Worm (Caenorhabditis elegans) whole organism, L2 larva: ENCODE data around the gene C31B8.16.

ENCODE experiments used
- aly-2 ChIP-seq: fragments of 150-350 bp; optimal IDR thresholded peaks from 2 replicates; lab custom pipeline; 2014; ENCODE audit warnings: missing biosample characterization, missing genetic modification characterization
- ama-1 ChIP-seq: fragments of 150-350 bp; optimal IDR thresholded peaks from 2 replicates; lab custom pipeline; 2018; ENCODE audit warnings: inconsistent platforms
- ceh-16 ChIP-seq: fragments of 150-350 bp; optimal IDR thresholded peaks from 2 replicates; lab custom pipeline; 2014; ENCODE audit warnings: missing biosample characterization, missing genetic modification characterization
- ceh-82 ChIP-seq: fragments of 150-350 bp; optimal IDR thresholded peaks from 2 replicates; lab custom pipeline; 2014; ENCODE audit warnings: missing biosample characterization, missing genetic modification characterization
- dmd-4 ChIP-seq: sonication (generic microtip); optimal IDR thresholded peaks from 2 replicates; lab custom pipeline; 2017; ENCODE audit warnings: missing biosample characterization, missing genetic modification characterization
- elt-3 ChIP-seq: sonication (generic microtip); optimal IDR thresholded peaks from 2 replicates; lab custom pipeline; 2017; ENCODE audit warnings: missing biosample characterization, missing genetic modification characterization
- fos-1 ChIP-seq: fragments of 150-350 bp; optimal IDR thresholded peaks from 2 replicates; lab custom pipeline; 2014; ENCODE audit warnings: missing biosample characterization, missing genetic modification characterization
- lin-13 ChIP-seq: fragments of 150-350 bp; optimal IDR thresholded peaks from 2 replicates; lab custom pipeline; 2014; ENCODE audit warnings: missing biosample characterization, missing genetic modification reagents, missing genetic modification characterization
- lsy-2 ChIP-seq, 2 experiments: fragments of 150-350 bp in 1 of 2; sonication (generic microtip) in 1 of 2; optimal IDR thresholded peaks; 2 replicates each; lab custom pipeline; 2014 to 2017; ENCODE audit warnings: missing biosample characterization in 2 of 2, missing genetic modification characterization in 2 of 2
- nhr-11 ChIP-seq: fragments of 150-350 bp; optimal IDR thresholded peaks from 2 replicates; lab custom pipeline; 2014; ENCODE audit warnings: missing biosample characterization, missing genetic modification characterization
- snpc-4 ChIP-seq: fragments of 150-350 bp; optimal IDR thresholded peaks from 2 replicates; lab custom pipeline; 2014; ENCODE audit warnings: missing biosample characterization, missing genetic modification characterization
- unc-62 ChIP-seq: fragments of 150-350 bp; optimal IDR thresholded peaks from 2 replicates; lab custom pipeline; 2014; ENCODE audit warnings: missing biosample characterization, missing genetic modification reagents, missing genetic modification characterization
- ztf-1 ChIP-seq: fragments of 200-800 bp; sonication (Bioruptor generic); conservative IDR thresholded peaks from 2 replicates; pipeline ENCODE4 v1.3.6; 2022; ENCODE audit warnings: missing genetic modification characterization, missing compliant biosample characterization
- ztf-11 ChIP-seq: sonication (generic microtip); optimal IDR thresholded peaks from 2 replicates; lab custom pipeline; 2017; ENCODE audit warnings: missing biosample characterization, missing genetic modification characterization

DNA sequence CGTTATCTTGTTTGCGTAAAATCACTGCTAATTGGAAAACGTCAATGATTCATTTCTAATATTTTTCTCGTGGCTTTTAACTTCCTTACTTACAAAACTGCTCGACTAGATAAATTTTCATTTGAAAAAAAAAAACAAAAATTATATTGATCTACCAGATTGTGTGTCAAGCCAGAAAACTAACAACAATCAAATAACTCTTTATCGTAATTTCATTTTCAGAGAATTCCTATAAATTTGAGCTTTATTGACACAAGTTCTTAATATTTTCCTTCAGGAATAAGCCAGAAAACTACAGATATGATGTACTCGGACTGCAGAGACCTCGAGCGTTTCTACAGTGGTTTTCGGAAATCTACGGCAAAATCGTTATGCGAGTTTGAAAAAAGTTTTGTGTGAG, 46.4 kb downstream of the C31B8.16 start, which contains the start of gene srw-124:
- no peak for TF ChIP-seq ama-1
- no peak for TF ChIP-seq lsy-2 (tag; optimal IDR thresholded peaks at IDR 0.05; lab: Kevin White, UChicago)
- no peak for TF ChIP-seq ztf-11 (tag; lab: Kevin White, UChicago)
- TF ChIP-seq nhr-11 (tag; lab: Kevin White, UChicago) = no peak
- no peak for TF ChIP-seq snpc-4 (tag; lab: Kevin White, UChicago)
- no peak for TF ChIP-seq fos-1 (tag; lab: Kevin White, UChicago)
- TF ChIP-seq elt-3 = no peak
- no peak for TF ChIP-seq ztf-1 (GFP tag; lab: Robert Waterston, UW)
- TF ChIP-seq dmd-4 (tag; lab: Kevin White, UChicago) = no peak
- TF ChIP-seq unc-62 = no peak
- TF ChIP-seq ceh-82 (tag; lab: Kevin White, UChicago) = no peak
- no peak for TF ChIP-seq ceh-16 (tag; lab: Kevin White, UChicago)
- TF ChIP-seq aly-2 (tag; lab: Kevin White, UChicago) = no peak
- no peak for TF ChIP-seq lin-13 (GFP tag; lab: Kevin White, UChicago)
